Fruit fly (Drosophila melanogaster): ENCODE measurements around the gene CG3448.
A peak's percentile ranks its signal among the peaks of the same experiment; 100 is the strongest.

- TF ChIP-seq OdsH (GFP tag; optimal IDR thresholded peaks at IDR 0.05) (peak; percentile 99), br (GFP tag; optimal IDR thresholded peaks at IDR 0.05) (peak; percentile 99), Sp1 (GFP tag; optimal IDR thresholded peaks at IDR 0.05) (peak; percentile 100), ey (GFP tag; optimal IDR thresholded peaks at IDR 0.05) (peak; percentile 99), CG32264 (GFP tag; optimal IDR thresholded peaks at IDR 0.05) (peak; percentile 99), HLH106 (tag; optimal IDR thresholded peaks at IDR 0.05) (peak; percentile 99), usp (GFP tag; optimal IDR thresholded peaks at IDR 0.05) (no peak), sv (GFP tag; optimal IDR thresholded peaks at IDR 0.05) (peak; percentile 98), Dif (GFP tag; optimal IDR thresholded peaks at IDR 0.05; ENCODE audit: partially characterized antibody) (no peak), Mio (GFP tag; optimal IDR thresholded peaks at IDR 0.05) (peak; percentile 97), h (GFP tag; optimal IDR thresholded peaks at IDR 0.05) (peak; percentile 99)
Measured at dm6 chr3L:9457619-9458092, 6.3 kb upstream of the CG3448 start, which contains the start of gene CG3437.

Measured in whole organism, wandering third instar larva.